Worm (Caenorhabditis elegans) whole organism, early embryonic: ENCODE data around the gene C28A5.2.

Source experiments
- B0310.2 ChIP-seq: sonication (generic microtip); optimal IDR thresholded peaks from 2 replicates; lab custom pipeline; 2016; ENCODE audit warnings: mild to moderate bottlenecking, missing genetic modification characterization, missing compliant biosample characterization
- F13C5.2 ChIP-seq: sonication (generic microtip); optimal IDR thresholded peaks from 2 replicates; lab custom pipeline; 2017; ENCODE audit warnings: mild to moderate bottlenecking, missing genetic modification characterization, inconsistent platforms, missing compliant biosample characterization
- aly-1 ChIP-seq: sonication (generic microtip); optimal IDR thresholded peaks from 2 replicates; lab custom pipeline; 2016; ENCODE audit warnings: missing genetic modification characterization, missing compliant biosample characterization
- ama-1 ChIP-seq: fragments of 150-350 bp; optimal IDR thresholded peaks from 2 replicates; lab custom pipeline; 2014
- ceh-13 ChIP-seq: fragments of 200-800 bp; sonication (Bioruptor generic); optimal IDR thresholded peaks from 2 replicates; lab custom pipeline; 2018; ENCODE audit warnings: mild to moderate bottlenecking, missing genetic modification characterization, missing compliant biosample characterization
- ceh-36 ChIP-seq: sonication (generic microtip); optimal IDR thresholded peaks from 2 replicates; lab custom pipeline; 2016; ENCODE audit warnings: missing genetic modification characterization, inconsistent platforms, missing compliant biosample characterization
- ets-7 ChIP-seq: sonication (generic microtip); optimal IDR thresholded peaks from 2 replicates; lab custom pipeline; 2016; ENCODE audit warnings: missing genotype, missing genetic modification characterization, missing compliant biosample characterization
- flt-1 ChIP-seq: fragments of 200-800 bp; sonication (Bioruptor generic); IDR thresholded peaks from 2 replicates; pipeline ENCODE4 v1.3.6; 2022; ENCODE audit warnings: missing genetic modification characterization, missing compliant biosample characterization
- hmbx-1 ChIP-seq: sonication (generic microtip); optimal IDR thresholded peaks from 2 replicates; lab custom pipeline; 2016; ENCODE audit warnings: mild to moderate bottlenecking, missing genetic modification characterization, missing compliant biosample characterization
- hmg-4 ChIP-seq: fragments of 200-800 bp; sonication (Bioruptor generic); optimal IDR thresholded peaks from 2 replicates; lab custom pipeline; 2018; ENCODE audit warnings: mild to moderate bottlenecking, missing genetic modification characterization, missing compliant biosample characterization
- hnd-1 ChIP-seq: sonication (generic microtip); optimal IDR thresholded peaks from 2 replicates; lab custom pipeline; 2016; ENCODE audit warnings: missing genetic modification characterization, missing compliant biosample characterization
- pes-1 ChIP-seq: fragments of 200-800 bp; sonication (Bioruptor generic); IDR thresholded peaks from 2 replicates; pipeline ENCODE4 v1.3.6; 2022; ENCODE audit warnings: missing genetic modification reagents, missing genetic modification characterization, missing compliant biosample characterization
- scrt-1 ChIP-seq: fragments of 200-800 bp; sonication (Bioruptor generic); IDR thresholded peaks from 2 replicates; pipeline ENCODE4 v1.3.6; 2022; ENCODE audit warnings: missing genetic modification characterization, missing compliant biosample characterization
- sea-1 ChIP-seq: fragments of 200-800 bp; sonication (Bioruptor generic); conservative IDR thresholded peaks from 2 replicates; pipeline ENCODE4 v1.3.6; 2022; ENCODE audit warnings: missing genetic modification characterization, missing compliant biosample characterization
- tbx-11 ChIP-seq: fragments of 200-800 bp; sonication (Bioruptor generic); IDR thresholded peaks from 2 replicates; pipeline ENCODE4 v1.3.6; 2022; ENCODE audit warnings: missing genetic modification characterization, missing compliant biosample characterization
- tbx-37 ChIP-seq: fragments of 200-800 bp; sonication (Bioruptor generic); conservative IDR thresholded peaks from 2 replicates; pipeline ENCODE4 v1.3.6; 2022; ENCODE audit warnings: missing genetic modification reagents, missing genetic modification characterization, missing compliant biosample characterization
- tra-4 ChIP-seq: sonication (generic microtip); optimal IDR thresholded peaks from 2 replicates; lab custom pipeline; 2017; ENCODE audit warnings: missing genetic modification characterization, missing compliant biosample characterization

C28A5.2 gene

ce11 chrIII:4429402-4429801 lies 9.9 kb downstream of the C28A5.2 start, which contains the start of gene C28A5.6:
TSS of gene C28A5.6 (minus strand) at chrIII:4429502.
- TF ChIP-seq ceh-36 (tag; lab: Kevin White, UChicago) (no peak), hmbx-1 (tag; lab: Kevin White, UChicago) (no peak), hnd-1 (tag; lab: Kevin White, UChicago) (no peak), hmg-4 (no peak), ceh-13 (GFP tag; lab: Kevin White, UChicago) (no peak), aly-1 (tag; lab: Kevin White, UChicago) (no peak), ama-1 (lab: Kevin White, UChicago) (no peak), sea-1 (GFP tag; lab: Robert Waterston, UW) (no peak), tra-4 (tag; lab: Kevin White, UChicago) (no peak), tbx-37 (GFP tag; lab: Robert Waterston, UW) (no peak), B0310.2 (tag; lab: Kevin White, UChicago) (no peak), flt-1 (no peak)

DNA sequence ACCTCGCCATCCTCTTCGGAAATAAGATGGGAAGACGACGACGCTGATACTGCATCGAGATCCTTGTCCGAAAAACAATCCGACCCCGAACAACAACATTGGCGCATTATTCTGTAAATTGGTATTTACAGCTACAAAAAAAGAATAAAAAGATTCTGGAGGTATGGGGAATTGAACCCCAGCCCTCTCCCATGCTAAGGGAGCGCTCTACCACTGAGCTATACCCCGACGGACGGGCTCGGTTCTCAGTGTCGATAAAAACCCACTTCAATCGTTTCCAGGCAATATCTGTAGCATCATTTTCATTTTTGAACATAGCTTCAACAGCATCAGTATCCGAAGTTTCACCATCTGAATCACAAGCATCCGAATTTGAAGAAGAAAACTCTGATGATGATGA lies 10.5 kb downstream of the C28A5.2 start:
- TF ChIP-seq tbx-37 (GFP tag; lab: Robert Waterston, UW) (peak; percentile 46; the same call in 1 of the 2 replicates), ceh-13 (GFP tag; lab: Kevin White, UChicago) (peak; percentile 15), flt-1 (peak; percentile 78), scrt-1 (GFP tag; lab: Robert Waterston, UW) (peak; percentile 79), ama-1 (lab: Kevin White, UChicago) (no peak), aly-1 (tag; lab: Kevin White, UChicago) (peak; percentile 48), hmbx-1 (tag; lab: Kevin White, UChicago) (no peak), tra-4 (tag; lab: Kevin White, UChicago) (no peak), pes-1 (GFP tag; lab: Robert Waterston, UW) (no peak; the same call in none of the 2 replicates), sea-1 (GFP tag; lab: Robert Waterston, UW) (0 out of 2 replicates have a peak, but pooled peaks have one; percentile 66), F13C5.2 (no peak), hnd-1 (tag; lab: Kevin White, UChicago) (peak; percentile 27), B0310.2 (tag; lab: Kevin White, UChicago) (no peak), ceh-36 (tag; lab: Kevin White, UChicago) (peak; percentile 27), hmg-4 (peak; percentile 28), tbx-11 (GFP tag; lab: Robert Waterston, UW) (peak; percentile 75), ets-7 (tag; lab: Kevin White, UChicago) (no peak)

DNA sequence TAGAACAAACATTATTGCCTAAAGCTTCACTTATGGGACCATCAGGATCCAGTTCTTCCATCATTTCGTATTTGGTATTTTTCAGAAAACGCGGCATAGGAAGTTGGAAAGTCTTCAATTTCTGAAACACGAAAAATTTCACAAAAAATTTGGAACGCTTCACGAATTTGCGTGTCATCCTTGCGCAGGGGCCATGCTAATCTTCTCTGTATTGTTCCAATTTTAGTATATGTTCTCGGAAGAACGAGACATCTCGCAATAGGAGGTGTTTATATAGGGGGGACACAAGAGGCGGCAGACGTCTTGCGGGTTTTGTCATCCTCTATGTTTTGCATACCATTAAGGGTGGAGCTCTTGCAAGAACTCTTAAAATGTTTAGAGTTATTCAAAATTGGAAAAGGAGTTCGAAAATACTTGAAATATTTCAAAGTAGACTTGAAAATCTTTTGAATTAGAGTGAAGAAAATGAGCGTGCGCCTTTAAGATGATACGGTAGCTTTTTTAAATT lies 12.6 kb downstream of the C28A5.2 start:
- TF ChIP-seq scrt-1 (GFP tag; lab: Robert Waterston, UW) (peak; percentile 92), hmbx-1 (tag; lab: Kevin White, UChicago) (peak; percentile 56), flt-1 (peak; percentile 81), F13C5.2 (peak; percentile 54), aly-1 (tag; lab: Kevin White, UChicago) (peak; percentile 80), ceh-13 (GFP tag; lab: Kevin White, UChicago) (peak; percentile 42), B0310.2 (tag; lab: Kevin White, UChicago) (peak; percentile 59), ceh-36 (tag; lab: Kevin White, UChicago) (peak; percentile 78), ets-7 (tag; lab: Kevin White, UChicago) (peak; percentile 10), tbx-11 (GFP tag; lab: Robert Waterston, UW) (peak; percentile 89), tbx-37 (GFP tag; lab: Robert Waterston, UW) (peak; percentile 87), hmg-4 (peak; percentile 85), hnd-1 (tag; lab: Kevin White, UChicago) (peak; percentile 45), tra-4 (tag; lab: Kevin White, UChicago) (peak; percentile 34), sea-1 (GFP tag; lab: Robert Waterston, UW) (peak; percentile 90), pes-1 (GFP tag; lab: Robert Waterston, UW) (peak; percentile 93)

DNA sequence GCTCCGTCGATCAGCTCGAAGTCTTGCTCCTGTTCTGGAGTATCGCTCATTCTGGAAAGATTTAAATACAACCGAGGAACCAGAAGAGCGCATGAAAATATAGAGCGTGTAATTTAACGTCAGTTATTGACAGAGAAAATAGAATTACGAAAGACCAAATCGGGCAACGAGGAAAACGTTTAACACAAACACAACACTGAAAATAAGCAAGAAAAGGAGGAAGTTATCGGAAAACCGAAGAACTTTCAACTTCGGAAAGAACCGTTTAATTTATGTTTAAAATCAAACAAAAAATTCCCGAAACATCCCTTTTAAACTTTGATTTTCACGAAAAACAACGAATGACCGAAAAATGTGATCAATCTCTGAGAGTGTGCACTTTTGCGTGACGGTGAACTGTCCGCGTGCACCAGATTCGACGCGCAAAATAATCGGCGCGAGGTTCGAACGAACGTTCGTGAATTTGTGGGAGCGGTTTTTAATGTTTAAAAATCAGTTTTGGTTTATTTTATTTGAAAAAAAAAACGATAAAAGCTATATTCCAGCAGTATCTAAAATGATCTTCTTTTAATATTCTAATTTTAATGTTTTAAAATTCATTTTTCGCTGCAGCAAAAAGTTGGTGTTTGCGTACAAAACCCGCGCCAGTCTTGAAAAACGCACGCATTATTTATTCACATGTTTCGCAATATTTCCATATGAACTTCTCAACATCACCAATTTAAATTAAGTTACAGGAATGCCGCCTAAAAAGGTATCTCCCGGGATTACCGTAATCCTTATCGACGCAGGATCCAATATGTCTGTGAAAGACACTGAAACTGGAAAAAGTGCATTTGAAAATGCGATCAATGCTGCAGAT lies 20.0 kb downstream of the C28A5.2 start, which contains the start of the genes R07E5.7 and cku-80:
Gene R07E5.7, minus strand, starts transcription at position 51 of the 862 bp plus-strand sequence.
Gene cku-80, plus strand, starts transcription at position 732 of the 862 bp plus-strand sequence.
- TF ChIP-seq tbx-11 (GFP tag; lab: Robert Waterston, UW) (0 out of 2 replicates have a peak, but pooled peaks have one; percentile 44), scrt-1 (GFP tag; lab: Robert Waterston, UW) (no peak), hmbx-1 (tag; lab: Kevin White, UChicago) (no peak), ceh-36 (tag; lab: Kevin White, UChicago) (no peak), F13C5.2 (peak; percentile 61), flt-1 (0 out of 2 replicates have a peak, but pooled peaks have one; percentile 17), B0310.2 (tag; lab: Kevin White, UChicago) (no peak), ceh-13 (GFP tag; lab: Kevin White, UChicago) (no peak), ets-7 (tag; lab: Kevin White, UChicago) (no peak), tra-4 (tag; lab: Kevin White, UChicago) (no peak), aly-1 (tag; lab: Kevin White, UChicago) (no peak), sea-1 (GFP tag; lab: Robert Waterston, UW) (no peak), ama-1 (lab: Kevin White, UChicago) (no peak), tbx-37 (GFP tag; lab: Robert Waterston, UW) (no peak), hmg-4 (no peak), hnd-1 (tag; lab: Kevin White, UChicago) (no peak), pes-1 (GFP tag; lab: Robert Waterston, UW) (no peak)

DNA sequence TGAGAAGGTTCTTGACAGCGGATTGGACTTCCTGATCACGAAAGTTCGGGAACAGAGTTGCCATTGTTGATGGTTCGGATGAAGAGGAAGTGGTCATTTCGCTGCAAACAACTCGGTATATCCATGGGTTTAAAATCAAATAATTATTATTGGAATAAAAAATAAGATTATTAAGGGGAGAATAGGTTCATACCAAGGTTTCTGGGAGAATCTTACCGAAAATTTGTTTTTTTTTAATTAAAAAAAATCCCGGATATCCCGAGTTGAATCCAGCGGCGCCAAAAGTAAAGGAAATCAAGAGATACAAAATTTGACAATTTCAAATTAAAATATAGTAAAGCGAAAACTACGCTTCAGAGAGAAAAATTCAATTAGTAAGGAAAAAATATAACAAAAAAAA lies 21.4 kb downstream of the C28A5.2 start, which contains the start of the genes R07E5.19 and pdcd-2:
Gene R07E5.19, minus strand, starts transcription at position 101 of the 400 bp plus-strand sequence.
Gene pdcd-2, minus strand, starts transcription at position 102 of the 400 bp plus-strand sequence.
- TF ChIP-seq ama-1 (lab: Kevin White, UChicago) (no peak), tbx-37 (GFP tag; lab: Robert Waterston, UW) (no peak), ceh-13 (GFP tag; lab: Kevin White, UChicago) (no peak), B0310.2 (tag; lab: Kevin White, UChicago) (no peak), scrt-1 (GFP tag; lab: Robert Waterston, UW) (no peak), ets-7 (tag; lab: Kevin White, UChicago) (no peak), hmbx-1 (tag; lab: Kevin White, UChicago) (no peak), hmg-4 (no peak), pes-1 (GFP tag; lab: Robert Waterston, UW) (no peak), ceh-36 (tag; lab: Kevin White, UChicago) (no peak), flt-1 (no peak), sea-1 (GFP tag; lab: Robert Waterston, UW) (no peak), aly-1 (tag; lab: Kevin White, UChicago) (no peak), tra-4 (tag; lab: Kevin White, UChicago) (no peak), hnd-1 (tag; lab: Kevin White, UChicago) (no peak), tbx-11 (GFP tag; lab: Robert Waterston, UW) (no peak), F13C5.2 (no peak)
